Fruit fly (Drosophila melanogaster): ENCODE results near the gene CG12054.

dm6 chr3R:31254808-31255207 is 34.3 kb downstream of the CG12054 start, which contains the start of the genes CG1750 and spn-F:
- no peak for TF ChIP-seq Crg-1 (GFP tag; optimal IDR thresholded peaks at IDR 0.05)
- no peak for TF ChIP-seq CG1620 (GFP tag; optimal IDR thresholded peaks at IDR 0.05)
- no peak for TF ChIP-seq toe (GFP tag; optimal IDR thresholded peaks at IDR 0.05)
- TF ChIP-seq CG7045 (GFP tag; optimal IDR thresholded peaks at IDR 0.05), result no peak
- no peak for TF ChIP-seq Hr96 (GFP tag; optimal IDR thresholded peaks at IDR 0.05)
- TF ChIP-seq ovo (GFP tag; optimal IDR thresholded peaks at IDR 0.05), result no peak
- TF ChIP-seq CG7101 (tag; optimal IDR thresholded peaks at IDR 0.05), result no peak
- no peak for TF ChIP-seq Mnt (GFP tag; optimal IDR thresholded peaks at IDR 0.05)
- TF ChIP-seq pad (GFP tag; optimal IDR thresholded peaks at IDR 0.05), result no peak
- TF ChIP-seq CG33017 (tag; optimal IDR thresholded peaks at IDR 0.05), result no peak
- no peak for TF ChIP-seq Clk (GFP tag; optimal IDR thresholded peaks at IDR 0.05)
- TF ChIP-seq kay (GFP tag; ENCODE audit: borderline replicate concordance), result no peak
- TF ChIP-seq bab1 (GFP tag; optimal IDR thresholded peaks at IDR 0.05), result peak; percentile 61

All from whole organism, adult.